Worm (Caenorhabditis elegans) whole organism, mixed stage, embryonic: ENCODE results near the gene sri-25.

ENCODE experiments used
- M03D4.4 ChIP-seq: sonication (generic microtip); optimal IDR thresholded peaks from 2 replicates; lab custom pipeline; 2017; ENCODE audit warnings: mild to moderate bottlenecking, missing genetic modification characterization, missing compliant biosample characterization
- bed-3 ChIP-seq: fragments of 200-800 bp; sonication (Bioruptor generic); optimal IDR thresholded peaks from 3 replicates; lab custom pipeline; 2018; ENCODE audit warnings: mild to moderate bottlenecking, missing genetic modification characterization, moderate library complexity, missing compliant biosample characterization
- blmp-1 ChIP-seq: fragments of 150-350 bp; optimal IDR thresholded peaks from 2 replicates; lab custom pipeline; 2014; ENCODE audit warnings: missing biosample characterization, missing genetic modification characterization
- ceh-39 ChIP-seq: fragments of 150-350 bp; optimal IDR thresholded peaks from 2 replicates; lab custom pipeline; 2014; ENCODE audit warnings: missing biosample characterization, missing genetic modification characterization
- ceh-43 ChIP-seq: fragments of 200-800 bp; sonication (Bioruptor generic); optimal IDR thresholded peaks from 2 replicates; lab custom pipeline; 2018; ENCODE audit warnings: mild to moderate bottlenecking, missing genetic modification characterization, moderate library complexity, missing compliant biosample characterization
- ceh-83 ChIP-seq: fragments of 200-800 bp; sonication (Bioruptor generic); optimal IDR thresholded peaks from 2 replicates; lab custom pipeline; 2018; ENCODE audit warnings: mild to moderate bottlenecking, missing genetic modification characterization, missing compliant biosample characterization
- ces-1 ChIP-seq: fragments of 150-350 bp; optimal IDR thresholded peaks from 2 replicates; lab custom pipeline; 2014; ENCODE audit warnings: missing biosample characterization, missing genetic modification reagents, missing genetic modification characterization
- cnd-1 ChIP-seq: fragments of 200-800 bp; sonication (Bioruptor generic); optimal IDR thresholded peaks from 2 replicates; lab custom pipeline; 2018; ENCODE audit warnings: mild to moderate bottlenecking, missing genetic modification characterization, missing compliant biosample characterization
- drap-1 ChIP-seq: fragments of 200-800 bp; sonication (Bioruptor generic); optimal IDR thresholded peaks from 3 replicates; lab custom pipeline; 2018; ENCODE audit warnings: mild to moderate bottlenecking, missing genetic modification characterization, missing compliant biosample characterization
- elt-1 ChIP-seq: sonication (generic microtip); optimal IDR thresholded peaks from 2 replicates; lab custom pipeline; 2017; ENCODE audit warnings: missing genetic modification characterization, mild to moderate bottlenecking, missing compliant biosample characterization, antibody characterized with exemption, moderate library complexity, borderline replicate concordance; ENCODE audit not compliant: insufficient read depth
- elt-3 ChIP-seq: fragments of 150-350 bp; optimal IDR thresholded peaks from 2 replicates; lab custom pipeline; 2014; ENCODE audit warnings: missing biosample characterization, missing genetic modification characterization
- flh-1 ChIP-seq: fragments of 200-800 bp; sonication (Bioruptor generic); optimal IDR thresholded peaks from 2 replicates; lab custom pipeline; 2018; ENCODE audit warnings: mild to moderate bottlenecking, missing genetic modification characterization, moderate library complexity, missing compliant biosample characterization
- ham-2 ChIP-seq: fragments of 200-800 bp; sonication (Bioruptor generic); optimal IDR thresholded peaks from 2 replicates; lab custom pipeline; 2018; ENCODE audit warnings: mild to moderate bottlenecking, missing genetic modification characterization, missing compliant biosample characterization
- hlh-1 ChIP-seq: fragments of 150-350 bp; optimal IDR thresholded peaks from 2 replicates; lab custom pipeline; 2014; ENCODE audit warnings: missing biosample characterization, missing genetic modification reagents, missing genetic modification characterization
- lin-13 ChIP-seq: fragments of 150-350 bp; optimal IDR thresholded peaks from 2 replicates; lab custom pipeline; 2014; ENCODE audit warnings: missing biosample characterization, missing genetic modification characterization
- lin-32 ChIP-seq: fragments of 200-800 bp; sonication (Bioruptor generic); optimal IDR thresholded peaks from 2 replicates; lab custom pipeline; 2018; ENCODE audit warnings: mild to moderate bottlenecking, missing genetic modification characterization, missing compliant biosample characterization
- lsy-2 ChIP-seq: fragments of 150-350 bp; optimal IDR thresholded peaks from 2 replicates; lab custom pipeline; 2014; ENCODE audit warnings: missing biosample characterization, missing genetic modification characterization
- mab-5 ChIP-seq: fragments of 150-350 bp; optimal IDR thresholded peaks from 2 replicates; lab custom pipeline; 2014; ENCODE audit warnings: missing biosample characterization, missing genetic modification characterization
- mep-1 ChIP-seq: fragments of 150-350 bp; optimal IDR thresholded peaks from 2 replicates; lab custom pipeline; 2017; ENCODE audit warnings: missing biosample characterization, missing genetic modification reagents, missing genetic modification characterization, inconsistent platforms
- mls-2 ChIP-seq: sonication (generic microtip); optimal IDR thresholded peaks from 2 replicates; lab custom pipeline; 2016; ENCODE audit warnings: mild to moderate bottlenecking, missing genetic modification characterization, moderate library complexity, missing compliant biosample characterization
- nhr-12 ChIP-seq: fragments of 150-350 bp; optimal IDR thresholded peaks from 2 replicates; lab custom pipeline; 2014; ENCODE audit warnings: missing biosample characterization, missing genetic modification characterization
- nhr-2 ChIP-seq: fragments of 150-350 bp; optimal IDR thresholded peaks from 2 replicates; lab custom pipeline; 2014; ENCODE audit warnings: missing biosample characterization, missing genetic modification characterization
- nhr-28 ChIP-seq: fragments of 150-350 bp; optimal IDR thresholded peaks from 2 replicates; lab custom pipeline; 2014; ENCODE audit warnings: missing biosample characterization, missing genetic modification characterization
- nhr-76 ChIP-seq: sonication (generic microtip); optimal IDR thresholded peaks from 2 replicates; lab custom pipeline; 2017; ENCODE audit warnings: missing biosample characterization, missing genetic modification characterization
- pha-4 ChIP-seq: fragments of 150-350 bp; optimal IDR thresholded peaks from 2 replicates; lab custom pipeline; 2018; ENCODE audit warnings: missing biosample characterization, missing genetic modification reagents, missing genetic modification characterization
- sem-2 ChIP-seq: fragments of 200-800 bp; sonication (Bioruptor generic); optimal IDR thresholded peaks from 2 replicates; lab custom pipeline; 2018; ENCODE audit warnings: mild to moderate bottlenecking, missing genetic modification characterization, missing compliant biosample characterization
- snpc-4 ChIP-seq: fragments of 150-350 bp; optimal IDR thresholded peaks from 2 replicates; lab custom pipeline; 2014; ENCODE audit warnings: missing biosample characterization, missing genetic modification characterization
- sptf-1 ChIP-seq: sonication (generic microtip); optimal IDR thresholded peaks from 2 replicates; lab custom pipeline; 2017; ENCODE audit warnings: mild to moderate bottlenecking, missing genetic modification characterization, moderate library complexity, missing compliant biosample characterization
- tbx-8 ChIP-seq: fragments of 200-800 bp; sonication (Bioruptor generic); optimal IDR thresholded peaks from 2 replicates; lab custom pipeline; 2018; ENCODE audit warnings: mild to moderate bottlenecking, missing genetic modification characterization, moderate library complexity, missing compliant biosample characterization
- unc-120 ChIP-seq: sonication (generic microtip); optimal IDR thresholded peaks from 2 replicates; lab custom pipeline; 2017; ENCODE audit warnings: missing genetic modification characterization, missing compliant biosample characterization; ENCODE audit not compliant: poor library complexity, severe bottlenecking
- unc-62 ChIP-seq: fragments of 150-350 bp; optimal IDR thresholded peaks from 2 replicates; lab custom pipeline; 2014; ENCODE audit warnings: missing biosample characterization, missing genetic modification reagents, missing genetic modification characterization
- zip-8 ChIP-seq: fragments of 150-350 bp; optimal IDR thresholded peaks from 2 replicates; lab custom pipeline; 2014; ENCODE audit warnings: missing biosample characterization, missing genetic modification characterization
- ztf-11 ChIP-seq: fragments of 150-350 bp; optimal IDR thresholded peaks from 2 replicates; lab custom pipeline; 2014; ENCODE audit warnings: missing biosample characterization, missing genetic modification characterization

The sri-25 gene

ce11 chrV:15235661-15236060, 18.9 kb downstream of the sri-25 start, which contains the start of gene nhr-164:
Gene nhr-164, minus strand, starts transcription at chrV:15235761.
- no peak for TF ChIP-seq sem-2
- TF ChIP-seq bed-3 (GFP tag; lab: Kevin White, UChicago), result no peak
- no peak for TF ChIP-seq lin-13 (tag; lab: Kevin White, UChicago)
- no peak for TF ChIP-seq flh-1 (GFP tag; lab: Kevin White, UChicago)
- no peak for TF ChIP-seq drap-1 (GFP tag; lab: Kevin White, UChicago)
- no peak for TF ChIP-seq sptf-1 (tag; lab: Kevin White, UChicago)
- no peak for TF ChIP-seq elt-1

DNA sequence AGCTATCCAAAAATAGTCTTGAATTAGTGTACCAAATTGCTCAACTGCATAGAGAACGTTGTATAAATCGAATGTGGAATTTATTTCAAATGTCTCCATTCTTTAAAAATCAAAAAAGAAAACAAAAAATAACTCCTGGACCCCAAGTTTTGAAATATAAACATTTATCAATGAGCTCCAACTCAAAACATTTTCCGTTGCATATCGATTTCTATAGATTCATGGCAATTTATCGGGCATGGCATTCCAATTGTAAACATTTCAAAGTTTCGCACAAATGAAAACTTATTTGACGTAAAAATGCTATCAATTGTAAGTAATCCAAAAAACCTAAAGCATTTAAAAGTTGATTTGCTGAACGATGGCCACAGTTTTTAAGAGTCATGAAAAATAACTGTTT, 21.7 kb downstream of the sri-25 start, which contains the start of gene srw-12:
srw-12 (minus strand) TSS at position 101 of the 400 bp plus-strand sequence.
- TF ChIP-seq lsy-2 (tag; lab: Kevin White, UChicago), result no peak
- TF ChIP-seq bed-3 (GFP tag; lab: Kevin White, UChicago), result no peak
- no peak for TF ChIP-seq pha-4 (tag; lab: Kevin White, UChicago)
- TF ChIP-seq zip-8 (tag; lab: Kevin White, UChicago), result no peak
- TF ChIP-seq ceh-83, result no peak
- TF ChIP-seq nhr-2 (tag; lab: Kevin White, UChicago), result no peak
- TF ChIP-seq sptf-1 (tag; lab: Kevin White, UChicago), result no peak
- no peak for TF ChIP-seq nhr-12 (tag; lab: Kevin White, UChicago)
- TF ChIP-seq sem-2, result no peak
- no peak for TF ChIP-seq ham-2 (GFP tag; lab: Kevin White, UChicago)
- TF ChIP-seq lin-13 (tag; lab: Kevin White, UChicago), result no peak
- no peak for TF ChIP-seq nhr-76 (tag; lab: Kevin White, UChicago)
- no peak for TF ChIP-seq mls-2 (tag; lab: Kevin White, UChicago)
- TF ChIP-seq mep-1 (tag; lab: Kevin White, UChicago), result no peak
- no peak for TF ChIP-seq M03D4.4
- no peak for TF ChIP-seq ceh-43 (GFP tag; lab: Kevin White, UChicago)
- no peak for TF ChIP-seq hlh-1

ce11 chrV:15240215-15240614, 23.4 kb downstream of the sri-25 start, which contains the start of gene srw-11:
Gene srw-11, minus strand, starts transcription at chrV:15240315.
- TF ChIP-seq unc-120 (tag; lab: Kevin White, UChicago) (no peak), ceh-39 (tag; lab: Kevin White, UChicago) (no peak), unc-62 (GFP tag; lab: Kevin White, UChicago) (no peak), tbx-8 (GFP tag; lab: Kevin White, UChicago) (no peak), hlh-1 (no peak), flh-1 (GFP tag; lab: Kevin White, UChicago) (no peak), M03D4.4 (no peak), ham-2 (GFP tag; lab: Kevin White, UChicago) (no peak), ztf-11 (tag; lab: Kevin White, UChicago) (no peak), pha-4 (tag; lab: Kevin White, UChicago) (no peak), snpc-4 (tag; lab: Kevin White, UChicago) (no peak), bed-3 (GFP tag; lab: Kevin White, UChicago) (no peak)

- TF ChIP-seq ceh-83, result no peak
- no peak for TF ChIP-seq ztf-11 (tag; lab: Kevin White, UChicago)
- TF ChIP-seq hlh-1, result no peak
- TF ChIP-seq ham-2 (GFP tag; lab: Kevin White, UChicago), result no peak
- TF ChIP-seq lin-32 (GFP tag; lab: Kevin White, UChicago), result no peak
- TF ChIP-seq bed-3 (GFP tag; lab: Kevin White, UChicago), result no peak
- no peak for TF ChIP-seq blmp-1 (tag; lab: Kevin White, UChicago)
- no peak for TF ChIP-seq cnd-1 (tag; lab: Kevin White, UChicago)
- no peak for TF ChIP-seq pha-4 (tag; lab: Kevin White, UChicago)
- no peak for TF ChIP-seq M03D4.4
- TF ChIP-seq, all 35 proteins: peak for 0
Observed at ce11 chrV:15241259-15241658, 24.5 kb downstream of the sri-25 start, which contains the start of gene chil-12. Gene chil-12, plus strand, starts transcription at chrV:15241559.

DNA sequence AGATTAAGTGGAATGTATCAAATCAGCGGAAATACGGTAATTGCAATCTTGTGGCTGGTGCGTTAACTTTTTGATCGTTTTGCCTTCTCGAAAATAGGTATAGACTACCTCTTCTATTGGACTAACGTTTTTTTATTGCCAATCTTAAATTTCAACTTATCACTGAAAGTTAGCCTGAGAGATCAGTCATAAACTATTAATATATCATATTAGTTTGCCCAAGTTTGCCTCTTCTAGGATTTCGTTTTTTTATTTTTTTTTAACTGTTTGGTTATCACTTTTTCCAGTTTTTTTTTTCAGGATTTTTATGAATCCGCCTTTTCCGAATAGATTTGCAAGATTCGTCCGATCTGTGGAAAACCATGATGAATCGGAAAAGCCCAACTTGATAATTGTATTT, 27.7 kb downstream of the sri-25 start, which contains the start of gene kin-30:
kin-30 (plus strand) TSS at position 301 of the 400 bp plus-strand sequence.
- TF ChIP-seq sem-2, result no peak
- TF ChIP-seq ceh-83, result no peak
- TF ChIP-seq mls-2 (tag; lab: Kevin White, UChicago), result no peak
- no peak for TF ChIP-seq elt-1
- TF ChIP-seq bed-3 (GFP tag; lab: Kevin White, UChicago), result no peak
- TF ChIP-seq lin-13 (tag; lab: Kevin White, UChicago), result no peak
- TF ChIP-seq unc-62 (GFP tag; lab: Kevin White, UChicago), result no peak
- no peak for TF ChIP-seq zip-8 (tag; lab: Kevin White, UChicago)
- no peak for TF ChIP-seq nhr-28
- no peak for TF ChIP-seq ces-1 (GFP tag; lab: Kevin White, UChicago)
- TF ChIP-seq mab-5 (tag; lab: Kevin White, UChicago), result no peak
- TF ChIP-seq sptf-1 (tag; lab: Kevin White, UChicago), result no peak
- TF ChIP-seq ham-2 (GFP tag; lab: Kevin White, UChicago), result no peak
- no peak for TF ChIP-seq elt-3 (tag; lab: Kevin White, UChicago)
